Fruit fly (Drosophila melanogaster): ENCODE data around the gene CG14834.

Gene CG14834

dm6 chr3L:7361095-7361522 lies 14.2 kb upstream of the CG14834 start (continued):
- TF ChIP-seq CG9932 (GFP tag; IDR thresholded peaks at IDR 0.05) (no peak), CG15479 (GFP tag; optimal IDR thresholded peaks at IDR 0.05) (no peak), yki (optimal IDR thresholded peaks at IDR 0.05) (no peak), wek (GFP tag; optimal IDR thresholded peaks at IDR 0.05) (peak; percentile 5), CG3838 (GFP tag; optimal IDR thresholded peaks at IDR 0.05) (no peak), ATbp (GFP tag; optimal IDR thresholded peaks at IDR 0.05) (no peak), CG16815 (GFP tag; optimal IDR thresholded peaks at IDR 0.05) (no peak), HLH3B (GFP tag; IDR thresholded peaks at IDR 0.05) (peak; percentile 58; the same call in 1 of the 2 replicates), CG7963 (GFP tag; IDR thresholded peaks at IDR 0.05; ENCODE audit: partially characterized antibody) (no peak), CG15269 (tag; optimal IDR thresholded peaks at IDR 0.05) (peak; percentile 8), CG4730 (GFP tag; IDR thresholded peaks at IDR 0.05) (no peak), CG32767 (GFP tag; IDR thresholded peaks at IDR 0.05) (no peak), ssp (GFP tag; IDR thresholded peaks at IDR 0.05) (no peak), CG4820 (GFP tag; optimal IDR thresholded peaks at IDR 0.05) (peak; percentile 98), CG10565 (GFP tag; optimal IDR thresholded peaks at IDR 0.05) (no peak), Kr (GFP tag; optimal IDR thresholded peaks at IDR 0.05) (no peak), gsb (GFP tag; IDR thresholded peaks at IDR 0.05) (no peak), peb (GFP tag; IDR thresholded peaks at IDR 0.05) (no peak), phol (tag; optimal IDR thresholded peaks at IDR 0.05) (peak; percentile 41), D19B (GFP tag; optimal IDR thresholded peaks at IDR 0.05) (no peak), CG18599 (GFP tag; optimal IDR thresholded peaks at IDR 0.05) (no peak), CG6791 (GFP tag; IDR thresholded peaks at IDR 0.05; ENCODE audit: partially characterized antibody) (no peak), ewg (GFP tag; optimal IDR thresholded peaks at IDR 0.05) (no peak), ash1 (GFP tag; optimal IDR thresholded peaks at IDR 0.05) (no peak), CG31441 (GFP tag; IDR thresholded peaks at IDR 0.05) (peak; percentile 39; the same call in 1 of the 2 replicates), gt (GFP tag; IDR thresholded peaks at IDR 0.05) (no peak), CG34224 (GFP tag; IDR thresholded peaks at IDR 0.05; ENCODE audit: partially characterized antibody) (no peak), C15 (GFP tag; IDR thresholded peaks at IDR 0.05) (no peak), Blimp-1 (GFP tag; optimal IDR thresholded peaks at IDR 0.05) (peak; percentile 33), pita (GFP tag; optimal IDR thresholded peaks at IDR 0.05) (no peak), hkb (optimal IDR thresholded peaks at IDR 0.05) (no peak), hkb (GFP tag; IDR thresholded peaks at IDR 0.05) (peak; percentile 88), stwl (tag; optimal IDR thresholded peaks at IDR 0.05) (no peak), CG1832 (GFP tag; optimal IDR thresholded peaks at IDR 0.05) (peak; percentile 22), Drgx (GFP tag; IDR thresholded peaks at IDR 0.05) (peak; percentile 62), Doc2 (GFP tag; IDR thresholded peaks at IDR 0.05) (no peak), CG10274 (GFP tag; optimal IDR thresholded peaks at IDR 0.05) (no peak), kah (GFP tag; optimal IDR thresholded peaks at IDR 0.05) (no peak), jigr1 (GFP tag; IDR thresholded peaks at IDR 0.05) (no peak), Fer1 (GFP tag; optimal IDR thresholded peaks at IDR 0.05) (peak; percentile 18), zfh1 (GFP tag; IDR thresholded peaks at IDR 0.05) (0 out of 3 replicates have a peak, but pooled peaks have one; percentile 38), BtbVII (GFP tag; optimal IDR thresholded peaks at IDR 0.05) (no peak), CG8478 (optimal IDR thresholded peaks at IDR 0.05) (no peak), CG3281 (GFP tag; optimal IDR thresholded peaks at IDR 0.05) (no peak), gfzf (GFP tag; optimal IDR thresholded peaks at IDR 0.05) (no peak), bbx (GFP tag; IDR thresholded peaks at IDR 0.05; ENCODE audit: partially characterized antibody) (peak; percentile 16; the same call in 1 of the 2 replicates), hth (optimal IDR thresholded peaks at IDR 0.05) (no peak), oc (tag; optimal IDR thresholded peaks at IDR 0.05) (peak; percentile 50), Vsx1 (GFP tag; optimal IDR thresholded peaks at IDR 0.05) (no peak), Gsc (GFP tag; IDR thresholded peaks at IDR 0.05) (no peak), CG13424 (tag; optimal IDR thresholded peaks at IDR 0.05) (no peak), Ptx1 (GFP tag; IDR thresholded peaks at IDR 0.05) (0 out of 2 replicates have a peak, but pooled peaks have one; percentile 20)
